Fruit fly (Drosophila melanogaster) whole organism, embryonic: Measurements from ENCODE around the gene Mtr3.

Source experiments
- Atf3 ChIP-seq: fragments of 200-800 bp; sonication (Bioruptor generic); optimal IDR thresholded peaks from 3 replicates; lab custom pipeline; 2016; ENCODE audit warnings: missing biosample characterization, missing genetic modification characterization
- Bdp1 ChIP-seq: fragments of 200-800 bp; sonication (Bioruptor generic); optimal IDR thresholded peaks from 3 replicates; lab custom pipeline; 2016; ENCODE audit warnings: missing biosample characterization, missing genetic modification characterization
- BtbVII ChIP-seq: fragments of 200-800 bp; sonication (Bioruptor generic); optimal IDR thresholded peaks from 3 replicates; lab custom pipeline; 2017; ENCODE audit warnings: missing biosample characterization, mild to moderate bottlenecking, missing genetic modification characterization
- CG10267 ChIP-seq: fragments of 200-800 bp; sonication (Bioruptor generic); optimal IDR thresholded peaks from 2 replicates; lab custom pipeline; 2018; ENCODE audit warnings: missing biosample characterization, mild to moderate bottlenecking, missing genetic modification characterization, moderate library complexity
- CG12104 ChIP-seq: fragments of 200-800 bp; sonication (Bioruptor generic); optimal IDR thresholded peaks from 3 replicates; lab custom pipeline; 2016; ENCODE audit warnings: missing biosample characterization, missing genetic modification characterization
- CG1603 ChIP-seq: fragments of 200-800 bp; sonication (Bioruptor generic); optimal IDR thresholded peaks from 2 replicates; lab custom pipeline; 2019; ENCODE audit warnings: missing biosample characterization, mild to moderate bottlenecking, missing genetic modification characterization, moderate library complexity
- CG1647 ChIP-seq: fragments of 200-800 bp; sonication (Bioruptor generic); optimal IDR thresholded peaks from 3 replicates; lab custom pipeline; 2016; ENCODE audit warnings: missing biosample characterization, missing genetic modification characterization
- CG17385 ChIP-seq: fragments of 200-800 bp; sonication (Bioruptor generic); optimal IDR thresholded peaks from 3 replicates; lab custom pipeline; 2018; ENCODE audit warnings: missing biosample characterization, mild to moderate bottlenecking, missing genetic modification characterization
- CG18262 ChIP-seq: fragments of 200-800 bp; optimal IDR thresholded peaks from 3 replicates; lab custom pipeline; 2019; ENCODE audit warnings: missing biosample characterization, mild to moderate bottlenecking, missing genetic modification characterization, moderate library complexity
- CG2202 ChIP-seq: fragments of 200-800 bp; sonication (Bioruptor generic); optimal IDR thresholded peaks from 2 replicates; lab custom pipeline; 2018; ENCODE audit warnings: missing biosample characterization, mild to moderate bottlenecking, missing genetic modification characterization
- CG3163 ChIP-seq: fragments of 200-800 bp; sonication (Bioruptor generic); optimal IDR thresholded peaks from 3 replicates; lab custom pipeline; 2016; ENCODE audit warnings: missing biosample characterization, missing genetic modification characterization
- CG6854 ChIP-seq: fragments of 200-800 bp; sonication (Bioruptor generic); optimal IDR thresholded peaks from 3 replicates; lab custom pipeline; 2017; ENCODE audit warnings: missing biosample characterization, mild to moderate bottlenecking, missing genetic modification characterization
- CG7357 ChIP-seq: fragments of 200-800 bp; sonication (Bioruptor generic); IDR thresholded peaks from 3 replicates; pipeline ENCODE4 v1.3.6; 2022; ENCODE audit warnings: missing biosample characterization, missing genetic modification characterization
- CG7839 ChIP-seq: fragments of 200-800 bp; sonication (Bioruptor generic); optimal IDR thresholded peaks from 3 replicates; lab custom pipeline; 2018; ENCODE audit warnings: missing biosample characterization, mild to moderate bottlenecking, missing genetic modification characterization, moderate library complexity
- CG7987 ChIP-seq: fragments of 200-800 bp; sonication (Bioruptor generic); optimal IDR thresholded peaks from 2 replicates; lab custom pipeline; 2018; ENCODE audit warnings: missing biosample characterization, mild to moderate bottlenecking, missing genetic modification characterization, moderate library complexity
- CG8290 ChIP-seq, 3 experiments: fragments of 200-800 bp; sonication (Bioruptor generic); optimal IDR thresholded peaks; 2 replicates each; lab custom pipeline; 2016 to 2019; ENCODE audit warnings: missing biosample characterization in 3 of 3, missing genetic modification characterization in 3 of 3, mild to moderate bottlenecking in 2 of 3, moderate library complexity in 1 of 3
- CHES-1-like ChIP-seq: fragments of 200-800 bp; sonication (Bioruptor generic); optimal IDR thresholded peaks from 2 replicates; lab custom pipeline; 2016; ENCODE audit warnings: missing biosample characterization, missing genetic modification characterization
- Doc2 ChIP-seq: fragments of 200-800 bp; sonication (Bioruptor generic); IDR thresholded peaks from 2 replicates; pipeline ENCODE4 v1.3.6; 2022; ENCODE audit warnings: missing biosample characterization, missing genetic modification characterization
- Doc3 ChIP-seq: fragments of 200-800 bp; sonication (Bioruptor generic); IDR thresholded peaks from 3 replicates; pipeline ENCODE4 v1.3.6; 2022; ENCODE audit warnings: missing biosample characterization, missing genetic modification characterization; ENCODE audit not compliant: partially characterized antibody
- Drgx ChIP-seq: fragments of 200-800 bp; sonication (Bioruptor generic); IDR thresholded peaks from 2 replicates; pipeline ENCODE4 v1.3.6; 2022; ENCODE audit warnings: missing biosample characterization, missing genetic modification characterization
- Ets65A ChIP-seq: fragments of 200-800 bp; sonication (Bioruptor generic); peaks from one replicate; lab custom pipeline; 2016; ENCODE audit warnings: missing biosample characterization, missing genetic modification characterization
- Hey ChIP-seq: fragments of 200-800 bp; sonication (Bioruptor generic); optimal IDR thresholded peaks from 3 replicates; lab custom pipeline; 2018; ENCODE audit warnings: missing biosample characterization, mild to moderate bottlenecking, missing genetic modification characterization
- HmgZ ChIP-seq: fragments of 200-800 bp; sonication (Bioruptor generic); optimal IDR thresholded peaks from 2 replicates; lab custom pipeline; 2018; ENCODE audit warnings: missing biosample characterization, mild to moderate bottlenecking, missing genetic modification characterization
- Lhr ChIP-seq: fragments of 200-800 bp; sonication (Bioruptor generic); optimal IDR thresholded peaks from 3 replicates; lab custom pipeline; 2017; ENCODE audit warnings: mild to moderate bottlenecking, missing biosample characterization, missing genetic modification reagents, missing genetic modification characterization
- Nf-YC ChIP-seq: fragments of 200-800 bp; optimal IDR thresholded peaks from 3 replicates; lab custom pipeline; 2019; ENCODE audit warnings: missing biosample characterization, mild to moderate bottlenecking, missing genetic modification characterization, moderate library complexity
- Oli ChIP-seq: fragments of 200-800 bp; sonication (Bioruptor generic); optimal IDR thresholded peaks from 2 replicates; lab custom pipeline; 2018; ENCODE audit warnings: missing biosample characterization, mild to moderate bottlenecking, missing genetic modification characterization, moderate library complexity
- Pdp1 ChIP-seq, 2 experiments: fragments of 200-800 bp; sonication (Bioruptor generic); optimal IDR thresholded peaks; 3 replicates each; lab custom pipeline; 2016; ENCODE audit warnings: missing biosample characterization in 2 of 2, missing genetic modification characterization in 2 of 2, mild to moderate bottlenecking in 1 of 2, moderate library complexity in 1 of 2
- Sry-β ChIP-seq: fragments of 200-800 bp; sonication (Bioruptor generic); optimal IDR thresholded peaks from 2 replicates; lab custom pipeline; 2018; ENCODE audit warnings: missing biosample characterization, mild to moderate bottlenecking, missing genetic modification characterization, moderate library complexity
- TFAM ChIP-seq: fragments of 200-800 bp; sonication (Bioruptor generic); optimal IDR thresholded peaks from 2 replicates; lab custom pipeline; 2017; ENCODE audit warnings: missing biosample characterization, missing genetic modification characterization, inconsistent platforms
- Trl ChIP-seq, 3 experiments: fragments of >200 bp in 2 of 3; fragments of 200-800 bp in 1 of 3; sonication (Bioruptor generic) in 1 of 3; optimal IDR thresholded peaks; 2 replicates in 1 of 3; 3 replicates in 2 of 3; lab custom pipeline; 2016 to 2017; ENCODE audit warnings: missing biosample characterization in 1 of 3, missing genetic modification characterization in 1 of 3
- YL-1 ChIP-seq: fragments of 200-800 bp; sonication (Bioruptor generic); optimal IDR thresholded peaks from 3 replicates; lab custom pipeline; 2017; ENCODE audit warnings: missing biosample characterization, mild to moderate bottlenecking, missing genetic modification characterization
- bowl ChIP-seq: fragments of 200-800 bp; sonication (Bioruptor generic); IDR thresholded peaks from 2 replicates; pipeline ENCODE4 v1.3.6; 2022; ENCODE audit warnings: missing biosample characterization, missing genetic modification characterization
- crp ChIP-seq, 2 experiments: fragments of 200-800 bp; sonication (Bioruptor generic); optimal IDR thresholded peaks; 2 replicates in 1 of 2; 3 replicates in 1 of 2; lab custom pipeline; 2017; ENCODE audit warnings: missing biosample characterization in 2 of 2, missing genetic modification characterization in 2 of 2, mild to moderate bottlenecking in 1 of 2, moderate library complexity in 1 of 2
- gcm ChIP-seq: fragments of 200-800 bp; sonication (Bioruptor generic); optimal IDR thresholded peaks from 2 replicates; lab custom pipeline; 2019; ENCODE audit warnings: missing biosample characterization, mild to moderate bottlenecking, missing genetic modification characterization, moderate library complexity
- ham ChIP-seq: fragments of 200-800 bp; sonication (Bioruptor generic); IDR thresholded peaks from 2 replicates; pipeline ENCODE4 v1.3.6; 2022; ENCODE audit warnings: missing biosample characterization, missing genetic modification characterization
- her ChIP-seq: fragments of 200-800 bp; sonication (Bioruptor generic); optimal IDR thresholded peaks from 2 replicates; lab custom pipeline; 2016; ENCODE audit warnings: missing biosample characterization, missing genetic modification characterization
- kah ChIP-seq: fragments of 200-800 bp; sonication (Bioruptor generic); optimal IDR thresholded peaks from 2 replicates; lab custom pipeline; 2018; ENCODE audit warnings: missing biosample characterization, mild to moderate bottlenecking, missing genetic modification characterization
- kni ChIP-seq: fragments of 200-800 bp; sonication (Bioruptor generic); optimal IDR thresholded peaks from 3 replicates; lab custom pipeline; 2017; ENCODE audit warnings: mild to moderate bottlenecking, missing biosample characterization, missing genetic modification reagents, missing genetic modification characterization
- lov ChIP-seq, 2 experiments: fragments of 200-800 bp in 1 of 2; fragments of >200 bp in 1 of 2; sonication (Bioruptor generic) in 1 of 2; IDR thresholded peaks in 1 of 2; optimal IDR thresholded peaks in 1 of 2; 2 replicates in 1 of 2; 3 replicates in 1 of 2; pipeline versions ENCODE4 v1.3.6 to Lab custom; 2017 to 2022; ENCODE audit warnings: missing biosample characterization in 1 of 2, missing genetic modification characterization in 1 of 2
- mld ChIP-seq: fragments of 200-800 bp; sonication (Bioruptor generic); IDR thresholded peaks from 3 replicates; pipeline ENCODE4 v1.3.6; 2022; ENCODE audit warnings: missing biosample characterization, missing genetic modification characterization; ENCODE audit not compliant: partially characterized antibody
- nom ChIP-seq: fragments of 200-800 bp; sonication (Bioruptor generic); optimal IDR thresholded peaks from 2 replicates; lab custom pipeline; 2017; ENCODE audit warnings: missing biosample characterization, missing genetic modification characterization, mild to moderate bottlenecking, moderate library complexity, missing genetic modification reagents
- shn ChIP-seq: fragments of 200-800 bp; sonication (Bioruptor generic); optimal IDR thresholded peaks from 3 replicates; lab custom pipeline; 2016; ENCODE audit warnings: missing biosample characterization, missing genetic modification characterization
- sna ChIP-seq: fragments of 200-800 bp; sonication (Bioruptor generic); IDR thresholded peaks from 2 replicates; pipeline ENCODE4 v1.3.6; 2022; ENCODE audit warnings: missing biosample characterization, missing genetic modification characterization; ENCODE audit not compliant: partially characterized antibody
- sob ChIP-seq: fragments of 200-800 bp; sonication (Bioruptor generic); IDR thresholded peaks from 2 replicates; pipeline ENCODE4 v1.3.6; 2022; ENCODE audit warnings: missing biosample characterization, missing genetic modification characterization
- tio ChIP-seq: fragments of 200-800 bp; sonication (Bioruptor generic); optimal IDR thresholded peaks from 2 replicates; lab custom pipeline; 2017; ENCODE audit warnings: missing biosample characterization, missing genetic modification characterization, inconsistent platforms
- vnd ChIP-seq: fragments of 200-800 bp; sonication (Bioruptor generic); IDR thresholded peaks from 3 replicates; pipeline ENCODE4 v1.3.6; 2022; ENCODE audit warnings: missing biosample characterization, missing genetic modification characterization; ENCODE audit not compliant: partially characterized antibody

Mtr3 gene

DNA sequence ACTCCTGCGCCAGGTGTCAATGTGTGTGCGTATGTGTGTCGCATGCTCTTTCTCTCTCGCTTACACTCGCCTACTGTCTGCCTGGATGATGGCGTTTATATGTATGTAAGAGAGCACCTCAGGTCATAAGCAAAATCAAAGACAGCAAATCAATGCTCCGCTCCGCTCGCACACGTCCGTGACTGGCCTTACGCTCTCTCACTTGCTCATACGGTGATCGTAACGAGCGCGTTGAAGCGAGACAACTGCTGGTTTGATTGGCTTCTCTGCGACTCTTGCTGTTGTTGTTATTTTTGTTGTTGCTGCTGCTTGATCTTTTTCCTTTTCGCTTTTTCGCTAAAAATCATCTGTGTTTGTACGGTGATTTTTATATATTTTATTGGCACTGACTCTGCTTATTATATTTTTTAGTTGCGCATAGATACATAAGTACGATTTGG is 17.9 kb downstream of the Mtr3 start (continued):
- TF ChIP-seq sob (GFP tag; lab: Robert Waterston, UW) = peak; percentile 32; the same call in 1 of the 2 replicates
- peak; percentile 66 for TF ChIP-seq kah (GFP tag; lab: Kevin White, UChicago)
- TF ChIP-seq HmgZ = peak; percentile 59
- peak; percentile 19 for TF ChIP-seq CG17385 (GFP tag; lab: Kevin White, UChicago)
- peak in 1 of 2 experiments; percentile 51 for TF ChIP-seq crp (GFP tag; optimal IDR thresholded peaks at IDR 0.05; lab: Kevin White, UChicago)
- TF ChIP-seq Pdp1 (GFP tag; optimal IDR thresholded peaks at IDR 0.05; lab: Kevin White, UChicago) = peak in 1 of 2 experiments; percentile 33
- TF ChIP-seq CG1603 (tag; lab: Kevin White, UChicago) = no peak
- TF ChIP-seq CG12104 (GFP tag; lab: Kevin White, UChicago) = no peak
- TF ChIP-seq vnd (GFP tag; lab: Robert Waterston, UW) = no peak
- TF ChIP-seq Doc3 (GFP tag; lab: Robert Waterston, UW) = peak; percentile 25; the same call in 1 of the 3 replicates
- peak; percentile 18 for TF ChIP-seq CG6854 (GFP tag; lab: Kevin White, UChicago)
- no peak for TF ChIP-seq gcm (GFP tag; lab: Kevin White, UChicago)
- TF ChIP-seq nom (GFP tag; lab: Kevin White, UChicago) = peak; percentile 47
- TF ChIP-seq Trl (optimal IDR thresholded peaks at IDR 0.05; lab: Kevin White, UChicago) = peak; percentile 73 to 94
- TF ChIP-seq Trl (GFP tag; optimal IDR thresholded peaks at IDR 0.05; lab: Kevin White, UChicago) = peak; percentile 24
- TF ChIP-seq her (GFP tag; lab: Kevin White, UChicago) = peak; percentile 39
- no peak for TF ChIP-seq Lhr (GFP tag; lab: Kevin White, UChicago)
- TF ChIP-seq BtbVII (GFP tag; lab: Kevin White, UChicago) = peak; percentile 21
- no peak for TF ChIP-seq Bdp1 (GFP tag; lab: Kevin White, UChicago)
- peak; percentile 20 for TF ChIP-seq YL-1 (GFP tag; lab: Kevin White, UChicago)
- TF ChIP-seq kni (GFP tag; lab: Kevin White, UChicago) = peak; percentile 71
- peak; percentile 92 for TF ChIP-seq CG3163 (GFP tag; lab: Kevin White, UChicago)
- no peak for TF ChIP-seq Ets65A (GFP tag; lab: Kevin White, UChicago)
- TF ChIP-seq Nf-YC (tag; lab: Kevin White, UChicago) = peak; percentile 95
- TF ChIP-seq Sry-β (GFP tag; lab: Kevin White, UChicago) = no peak
- TF ChIP-seq CG7987 (GFP tag; lab: Kevin White, UChicago) = peak; percentile 9
- TF ChIP-seq TFAM (GFP tag; lab: Kevin White, UChicago) = no peak

dm6 chr3L:19873488-19873887 is 40.0 kb downstream of the Mtr3 start:
- peak; percentile 42 for TF ChIP-seq Ets65A (GFP tag; lab: Kevin White, UChicago)
- no peak for TF ChIP-seq ham (GFP tag; lab: Robert Waterston, UW)
- no peak for TF ChIP-seq mld (GFP tag; lab: Robert Waterston, UW)
- TF ChIP-seq shn (GFP tag; lab: Kevin White, UChicago) = no peak
- TF ChIP-seq sna (GFP tag; lab: Robert Waterston, UW) = no peak
- TF ChIP-seq CG2202 (tag; lab: Kevin White, UChicago) = no peak

dm6 chr3L:19872465-19872883 is 41.0 kb downstream of the Mtr3 start:
- TF ChIP-seq bowl (GFP tag; lab: Robert Waterston, UW) (no peak), Oli (tag; lab: Kevin White, UChicago) (no peak), lov (optimal IDR thresholded peaks at IDR 0.05; lab: Kevin White, UChicago) (no peak), lov (GFP tag; IDR thresholded peaks at IDR 0.05; lab: Robert Waterston, UW) (0 out of 3 replicates have a peak, but pooled peaks have one; percentile 23), CG7839 (tag; lab: Kevin White, UChicago) (no peak), Hey (peak; percentile 89), CHES-1-like (no peak), CG1647 (GFP tag; lab: Kevin White, UChicago) (no peak), CG8290 (GFP tag; optimal IDR thresholded peaks at IDR 0.05; lab: Kevin White, UChicago) (no peak), CG8290 (tag; optimal IDR thresholded peaks at IDR 0.05; lab: Kevin White, UChicago) (no peak), Drgx (GFP tag; lab: Robert Waterston, UW) (0 out of 2 replicates have a peak, but pooled peaks have one; percentile 34), tio (no peak), CG18262 (tag; lab: Kevin White, UChicago) (no peak), CG10267 (tag; lab: Kevin White, UChicago) (no peak), Doc2 (no peak), Atf3 (GFP tag; lab: Kevin White, UChicago) (no peak), CG7357 (no peak)
